In the genomic region with DNA sequence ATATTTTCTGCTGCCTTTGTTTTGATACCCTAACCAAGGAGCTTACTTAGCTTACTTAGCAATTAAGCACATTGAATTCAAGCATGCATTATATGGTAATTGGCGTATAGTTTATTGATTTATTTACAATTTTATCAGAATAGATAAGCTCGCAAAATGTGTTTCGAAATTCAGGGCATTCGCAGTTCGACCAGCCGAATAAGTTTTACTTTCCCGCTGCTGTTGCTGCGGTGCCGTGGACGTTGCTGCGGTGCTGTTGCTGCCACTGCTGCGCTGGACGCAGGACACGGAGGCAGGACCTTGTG, we compare ENCODE assay signal across 2 fruit fly cellular contexts.
A peak's percentile ranks its signal among the peaks of the same experiment; 100 is the strongest.
TF ChIP-seq lines count a peak whose summit lies in the region.

No protein-coding gene starts in this region.

TF ChIP-seq in whole organism, embryonic, 481 proteins besides CTCF, POLR2A, EP300 and RAD21 (continued from another document and continues in another):
- TF ChIP-seq HLH3B (GFP tag; IDR thresholded peaks at IDR 0.05; lab: Robert Waterston, UW) (peak; percentile 51; the same call in 1 of the 2 replicates), NfI (GFP tag; optimal IDR thresholded peaks at IDR 0.05; lab: Kevin White, UChicago) (no peak), CG6689 (GFP tag; IDR thresholded peaks at IDR 0.05; lab: Robert Waterston, UW) (peak; percentile 62), ara (GFP tag; IDR thresholded peaks at IDR 0.05; lab: Robert Waterston, UW) (peak; percentile 55; the same call in 1 of the 2 replicates), Ptx1 (GFP tag; IDR thresholded peaks at IDR 0.05; lab: Robert Waterston, UW) (peak; percentile 41; the same call in 1 of the 2 replicates), ssp (GFP tag; IDR thresholded peaks at IDR 0.05; lab: Robert Waterston, UW) (peak; percentile 24; the same call in 1 of the 2 replicates), nom (GFP tag; optimal IDR thresholded peaks at IDR 0.05; lab: Kevin White, UChicago) (peak; percentile 14), CG10274 (GFP tag; optimal IDR thresholded peaks at IDR 0.05; lab: Kevin White, UChicago) (peak; percentile 67), D (optimal IDR thresholded peaks at IDR 0.05; lab: Kevin White, UChicago) (no peak), D (GFP tag; optimal IDR thresholded peaks at IDR 0.05; lab: Kevin White, UChicago) (peak; percentile 70), CG15269 (tag; optimal IDR thresholded peaks at IDR 0.05; lab: Kevin White, UChicago) (no peak), sqz (GFP tag; optimal IDR thresholded peaks at IDR 0.05; lab: Kevin White, UChicago) (peak; percentile 31), CG17359 (tag; optimal IDR thresholded peaks at IDR 0.05; lab: Kevin White, UChicago) (peak; percentile 28), gem (tag; optimal IDR thresholded peaks at IDR 0.05; lab: Kevin White, UChicago) (peak; percentile 22), CG10959 (GFP tag; IDR thresholded peaks at IDR 0.05; lab: Robert Waterston, UW) (peak; percentile 56; the same call in 1 of the 2 replicates), Drgx (GFP tag; IDR thresholded peaks at IDR 0.05; lab: Robert Waterston, UW) (peak; percentile 87), CG18262 (tag; optimal IDR thresholded peaks at IDR 0.05; lab: Kevin White, UChicago) (peak; percentile 69), CG10267 (tag; optimal IDR thresholded peaks at IDR 0.05; lab: Kevin White, UChicago) (peak; percentile 0), Ada2b (GFP tag; IDR thresholded peaks at IDR 0.05; lab: Robert Waterston, UW) (peak; percentile 50; the same call in 1 of the 2 replicates), E2f1 (GFP tag; IDR thresholded peaks at IDR 0.05; lab: Robert Waterston, UW) (peak; percentile 33), stc (GFP tag; IDR thresholded peaks at IDR 0.05; lab: Robert Waterston, UW) (0 out of 2 replicates have a peak, but pooled peaks have one; percentile 19), pum (GFP tag; optimal IDR thresholded peaks at IDR 0.05; lab: Kevin White, UChicago) (peak; percentile 0), caup (GFP tag; optimal IDR thresholded peaks at IDR 0.05; lab: Kevin White, UChicago; ENCODE audit: severe bottlenecking) (no peak), ttk (GFP tag; IDR thresholded peaks at IDR 0.05; lab: Robert Waterston, UW) (peak; percentile 34; the same call in 1 of the 2 replicates), ranshi (GFP tag; IDR thresholded peaks at IDR 0.05; lab: Robert Waterston, UW) (peak; percentile 39; the same call in 1 of the 2 replicates), CG4820 (GFP tag; optimal IDR thresholded peaks at IDR 0.05; lab: Kevin White, UChicago) (peak; percentile 13), disco-r (GFP tag; optimal IDR thresholded peaks at IDR 0.05; lab: Kevin White, UChicago) (no peak), Side (GFP tag; optimal IDR thresholded peaks at IDR 0.05; lab: Kevin White, UChicago) (no peak), bbx (GFP tag; IDR thresholded peaks at IDR 0.05; lab: Robert Waterston, UW; ENCODE audit: partially characterized antibody) (no peak), CG11696 (GFP tag; IDR thresholded peaks at IDR 0.05; lab: Robert Waterston, UW) (0 out of 2 replicates have a peak, but pooled peaks have one; percentile 13), Awh (GFP tag; IDR thresholded peaks at IDR 0.05; lab: Robert Waterston, UW) (peak; percentile 60; the same call in 1 of the 2 replicates), CG7372 (GFP tag; IDR thresholded peaks at IDR 0.05; lab: Robert Waterston, UW) (peak; percentile 54; the same call in 1 of the 2 replicates), CG11695 (GFP tag; IDR thresholded peaks at IDR 0.05; lab: Robert Waterston, UW) (0 out of 3 replicates have a peak, but pooled peaks have one; percentile 37), pan (optimal IDR thresholded peaks at IDR 0.05; lab: Kevin White, UChicago) (no peak), pan (GFP tag; optimal IDR thresholded peaks at IDR 0.05 in 1 of 2, IDR thresholded peaks at IDR 0.05 in 1 of 2) (peak in 1 of 2 experiments; percentile 56), CG3726 (GFP tag; IDR thresholded peaks at IDR 0.05; lab: Robert Waterston, UW) (peak; percentile 44; the same call in 1 of the 3 replicates), fd96Cb (tag; optimal IDR thresholded peaks at IDR 0.05; lab: Kevin White, UChicago) (peak; percentile 56), peb (GFP tag; IDR thresholded peaks at IDR 0.05; lab: Robert Waterston, UW) (peak; percentile 33; the same call in 1 of the 2 replicates), CG17829 (tag; optimal IDR thresholded peaks at IDR 0.05; lab: Kevin White, UChicago) (peak; percentile 46), sob (GFP tag; IDR thresholded peaks at IDR 0.05; lab: Robert Waterston, UW) (peak; percentile 13; the same call in 1 of the 2 replicates), CG10654 (GFP tag; optimal IDR thresholded peaks at IDR 0.05; lab: Kevin White, UChicago) (peak; percentile 8), CG7357 (GFP tag; IDR thresholded peaks at IDR 0.05; lab: Robert Waterston, UW) (peak; percentile 27; the same call in 1 of the 3 replicates), pnt (GFP tag; optimal IDR thresholded peaks at IDR 0.05; lab: Kevin White, UChicago) (peak; percentile 3), CG11247 (GFP tag; IDR thresholded peaks at IDR 0.05; lab: Robert Waterston, UW) (peak; percentile 36; the same call in 1 of the 2 replicates), CG42726 (GFP tag; IDR thresholded peaks at IDR 0.05; lab: Robert Waterston, UW; ENCODE audit: partially characterized antibody) (no peak), odd (GFP tag; optimal IDR thresholded peaks at IDR 0.05; lab: Kevin White, UChicago) (no peak), CG32532 (GFP tag; IDR thresholded peaks at IDR 0.05; lab: Robert Waterston, UW) (no peak), Aef1 (GFP tag; IDR thresholded peaks at IDR 0.05; lab: Robert Waterston, UW) (peak; percentile 52; the same call in 1 of the 3 replicates), CG11504 (tag; optimal IDR thresholded peaks at IDR 0.05; lab: Kevin White, UChicago) (peak; percentile 67), en (GFP tag; optimal IDR thresholded peaks at IDR 0.05; lab: Kevin White, UChicago) (no peak), croc (GFP tag; conservative IDR thresholded peaks at IDR 0.05; lab: Robert Waterston, UW) (peak; percentile 42), D19A (tag; optimal IDR thresholded peaks at IDR 0.05; lab: Kevin White, UChicago) (peak; percentile 99), CG15696 (tag; optimal IDR thresholded peaks at IDR 0.05; lab: Kevin White, UChicago) (peak; percentile 33), CG14710 (tag; optimal IDR thresholded peaks at IDR 0.05; lab: Kevin White, UChicago) (peak; percentile 41), sisA (GFP tag; IDR thresholded peaks at IDR 0.05; lab: Robert Waterston, UW) (peak; percentile 56), lab (GFP tag; optimal IDR thresholded peaks at IDR 0.05; lab: Kevin White, UChicago) (peak; percentile 28), oc (tag; optimal IDR thresholded peaks at IDR 0.05; lab: Kevin White, UChicago) (no peak), row (GFP tag; IDR thresholded peaks at IDR 0.05; lab: Robert Waterston, UW) (0 out of 3 replicates have a peak, but pooled peaks have one; percentile 24), CG34422 (GFP tag; IDR thresholded peaks at IDR 0.05; lab: Robert Waterston, UW) (0 out of 3 replicates have a peak, but pooled peaks have one; percentile 32)

TF ChIP-seq in whole organism, prepupa, 60 proteins besides CTCF, POLR2A, EP300 and RAD21 (continued from another document):
- TF ChIP-seq Hr38 (GFP tag; optimal IDR thresholded peaks at IDR 0.05; lab: Kevin White, UChicago) (no peak), CG7368 (GFP tag; optimal IDR thresholded peaks at IDR 0.05; lab: Kevin White, UChicago) (peak; percentile 52), CG8119 (GFP tag; IDR thresholded peaks at IDR 0.05; lab: Robert Waterston, UW) (peak; percentile 74), CG10631 (GFP tag; optimal IDR thresholded peaks at IDR 0.05; lab: Kevin White, UChicago) (peak; percentile 47), CG1621 (tag; optimal IDR thresholded peaks at IDR 0.05; lab: Kevin White, UChicago) (peak; percentile 25), achi (GFP tag; optimal IDR thresholded peaks at IDR 0.05; lab: Kevin White, UChicago) (peak; percentile 5), CG3919 (GFP tag; optimal IDR thresholded peaks at IDR 0.05; lab: Kevin White, UChicago) (peak; percentile 69), CG6854 (GFP tag; optimal IDR thresholded peaks at IDR 0.05; lab: Kevin White, UChicago) (no peak), Sox102F (GFP tag; optimal IDR thresholded peaks at IDR 0.05; lab: Kevin White, UChicago) (no peak), CG34406 (GFP tag; optimal IDR thresholded peaks at IDR 0.05; lab: Kevin White, UChicago) (no peak), esn (GFP tag; optimal IDR thresholded peaks at IDR 0.05; lab: Kevin White, UChicago) (peak; percentile 33), CG11762 (GFP tag; optimal IDR thresholded peaks at IDR 0.05; lab: Kevin White, UChicago; ENCODE audit: insufficient read depth) (peak; percentile 22), CG8632 (GFP tag; optimal IDR thresholded peaks at IDR 0.05; lab: Kevin White, UChicago) (no peak), CG6276 (GFP tag; optimal IDR thresholded peaks at IDR 0.05; lab: Kevin White, UChicago) (peak; percentile 47), net (GFP tag; optimal IDR thresholded peaks at IDR 0.05; lab: Kevin White, UChicago) (no peak), CG6792 (GFP tag; optimal IDR thresholded peaks at IDR 0.05; lab: Kevin White, UChicago) (peak; percentile 31), pdm3 (GFP tag; optimal IDR thresholded peaks at IDR 0.05; lab: Kevin White, UChicago) (peak; percentile 40), CG11294 (GFP tag; IDR thresholded peaks at IDR 0.05; lab: Robert Waterston, UW) (peak; percentile 81), spab (GFP tag; optimal IDR thresholded peaks at IDR 0.05; lab: Kevin White, UChicago) (peak; percentile 68), OdsH (GFP tag; optimal IDR thresholded peaks at IDR 0.05; lab: Kevin White, UChicago) (no peak), salr (GFP tag; optimal IDR thresholded peaks at IDR 0.05; lab: Kevin White, UChicago) (peak in 1 of 2 experiments; percentile 43), CG6808 (GFP tag; optimal IDR thresholded peaks at IDR 0.05; lab: Kevin White, UChicago) (peak; percentile 68), Hr39 (GFP tag; optimal IDR thresholded peaks at IDR 0.05; lab: Kevin White, UChicago) (no peak), lz (GFP tag; optimal IDR thresholded peaks at IDR 0.05; lab: Kevin White, UChicago) (peak; percentile 48), svp (GFP tag; lab: Kevin White, UChicago) (peak; percentile 71), Eip78C (GFP tag; lab: Kevin White, UChicago) (peak; percentile 92), CG9139 (GFP tag; optimal IDR thresholded peaks at IDR 0.05; lab: Kevin White, UChicago) (peak; percentile 62), eg (GFP tag; IDR thresholded peaks at IDR 0.05; lab: Robert Waterston, UW) (peak; percentile 86), fd59A (GFP tag; optimal IDR thresholded peaks at IDR 0.05; lab: Kevin White, UChicago) (no peak), CG11902 (GFP tag; optimal IDR thresholded peaks at IDR 0.05; lab: Kevin White, UChicago) (peak; percentile 30), dsx (GFP tag; optimal IDR thresholded peaks at IDR 0.05; lab: Kevin White, UChicago; ENCODE audit: poor library complexity, severe bottlenecking) (peak; percentile 52), fkh (GFP tag; optimal IDR thresholded peaks at IDR 0.05; lab: Kevin White, UChicago) (no peak), cyc (GFP tag; optimal IDR thresholded peaks at IDR 0.05; lab: Kevin White, UChicago) (peak; percentile 66), acj6 (GFP tag; optimal IDR thresholded peaks at IDR 0.05; lab: Kevin White, UChicago) (peak; percentile 7), ss (GFP tag; optimal IDR thresholded peaks at IDR 0.05; lab: Kevin White, UChicago) (peak; percentile 76 to 77), Ets21C (GFP tag; optimal IDR thresholded peaks at IDR 0.05; lab: Kevin White, UChicago) (no peak), CG10669 (GFP tag; optimal IDR thresholded peaks at IDR 0.05; lab: Kevin White, UChicago) (peak; percentile 80), Lpt (GFP tag; optimal IDR thresholded peaks at IDR 0.05; lab: Kevin White, UChicago) (peak; percentile 21)
